Worm (Caenorhabditis elegans) whole organism, L3 larva: ENCODE results near the gene lon-8.
A peak's percentile ranks its signal among the peaks of the same experiment; 100 is the strongest.

ENCODE experiments used
- ZK546.5 ChIP-seq: sonication (generic microtip); optimal IDR thresholded peaks from 2 replicates; lab custom pipeline; 2017; ENCODE audit warnings: missing biosample characterization, missing genetic modification characterization
- ama-1 ChIP-seq: fragments of 150-350 bp; optimal IDR thresholded peaks from 2 replicates; lab custom pipeline; 2018
- ceh-82 ChIP-seq: fragments of 150-350 bp; optimal IDR thresholded peaks from 2 replicates; lab custom pipeline; 2014; ENCODE audit warnings: missing biosample characterization, missing genetic modification characterization
- ceh-9 ChIP-seq: sonication (generic microtip); optimal IDR thresholded peaks from 2 replicates; lab custom pipeline; 2018; ENCODE audit warnings: missing biosample characterization, missing genetic modification characterization
- daf-12 ChIP-seq: fragments of 150-350 bp; optimal IDR thresholded peaks from 2 replicates; lab custom pipeline; 2014; ENCODE audit warnings: missing biosample characterization, missing genetic modification reagents, missing genetic modification characterization
- egl-27 ChIP-seq: sonication (generic microtip); optimal IDR thresholded peaks from 4 replicates; lab custom pipeline; 2017; ENCODE audit warnings: missing biosample characterization, missing genetic modification reagents, missing genetic modification characterization
- elt-2 ChIP-seq: sonication (generic microtip); optimal IDR thresholded peaks from 2 replicates; lab custom pipeline; 2016; ENCODE audit warnings: missing genetic modification reagents, mild to moderate bottlenecking, missing genetic modification characterization, missing compliant biosample characterization
- elt-3 ChIP-seq, 3 experiments: fragments of 150-350 bp in 1 of 3; sonication (generic microtip) in 2 of 3; optimal IDR thresholded peaks; 2 replicates in 2 of 3; 4 replicates in 1 of 3; lab custom pipeline; 2014 to 2017; ENCODE audit warnings: missing biosample characterization in 3 of 3, missing genetic modification characterization in 3 of 3
- eor-1 ChIP-seq, 2 experiments: fragments of 150-350 bp; optimal IDR thresholded peaks; 2 replicates each; lab custom pipeline; 2014 to 2018; ENCODE audit warnings: missing biosample characterization in 2 of 2, missing genetic modification characterization in 2 of 2
- hmg-11 ChIP-seq: sonication (generic microtip); optimal IDR thresholded peaks from 2 replicates; lab custom pipeline; 2016; ENCODE audit warnings: missing genetic modification characterization, missing compliant biosample characterization
- jun-1 ChIP-seq: fragments of 150-350 bp; optimal IDR thresholded peaks from 2 replicates; lab custom pipeline; 2014; ENCODE audit warnings: missing biosample characterization, missing genetic modification reagents, missing genetic modification characterization
- lin-15B ChIP-seq: fragments of 150-350 bp; optimal IDR thresholded peaks from 2 replicates; lab custom pipeline; 2014; ENCODE audit warnings: missing biosample characterization, missing genetic modification characterization
- lin-39 ChIP-seq: fragments of 150-350 bp; optimal IDR thresholded peaks from 2 replicates; lab custom pipeline; 2018; ENCODE audit warnings: missing biosample characterization, missing genetic modification reagents, missing genetic modification characterization
- mdl-1 ChIP-seq: fragments of 150-350 bp; optimal IDR thresholded peaks from 2 replicates; lab custom pipeline; 2014; ENCODE audit warnings: missing biosample characterization, missing genetic modification characterization
- mml-1 ChIP-seq: fragments of 150-350 bp; sonication (generic microtip); optimal IDR thresholded peaks from 3 replicates; lab custom pipeline; 2014; ENCODE audit warnings: missing biosample characterization, missing genetic modification characterization
- nfya-1 ChIP-seq: sonication (generic microtip); optimal IDR thresholded peaks from 2 replicates; lab custom pipeline; 2017; ENCODE audit warnings: missing genetic modification characterization, mild to moderate bottlenecking, missing compliant biosample characterization, antibody characterized with exemption, moderate library complexity; ENCODE audit not compliant: insufficient read depth
- nhr-11 ChIP-seq: fragments of 150-350 bp; optimal IDR thresholded peaks from 2 replicates; lab custom pipeline; 2014; ENCODE audit warnings: missing biosample characterization, missing genetic modification characterization
- nhr-12 ChIP-seq: fragments of 150-350 bp; optimal IDR thresholded peaks from 2 replicates; lab custom pipeline; 2014; ENCODE audit warnings: missing biosample characterization, missing genetic modification characterization
- nhr-28 ChIP-seq: fragments of 150-350 bp; optimal IDR thresholded peaks from 2 replicates; lab custom pipeline; 2014; ENCODE audit warnings: missing biosample characterization, missing genetic modification characterization
- nhr-43 ChIP-seq: sonication (generic microtip); optimal IDR thresholded peaks from 2 replicates; lab custom pipeline; 2016; ENCODE audit warnings: mild to moderate bottlenecking, missing genetic modification characterization, missing compliant biosample characterization; ENCODE audit not compliant: poor library complexity, severe bottlenecking
- nhr-76 ChIP-seq: fragments of 150-350 bp; sonication (generic microtip); optimal IDR thresholded peaks from 5 replicates; lab custom pipeline; 2014; ENCODE audit warnings: missing biosample characterization, missing genetic modification characterization
- nhr-77 ChIP-seq: fragments of 150-350 bp; optimal IDR thresholded peaks from 2 replicates; lab custom pipeline; 2014; ENCODE audit warnings: missing biosample characterization, missing genetic modification characterization
- pha-4 ChIP-seq: fragments of 150-350 bp; optimal IDR thresholded peaks from 2 replicates; lab custom pipeline; 2014; ENCODE audit warnings: missing biosample characterization, missing genetic modification reagents, missing genetic modification characterization
- pqm-1 ChIP-seq: fragments of 150-350 bp; optimal IDR thresholded peaks from 2 replicates; lab custom pipeline; 2017; ENCODE audit warnings: missing biosample characterization, missing genetic modification characterization, inconsistent platforms
- sea-2 ChIP-seq: fragments of 150-350 bp; sonication (generic microtip); optimal IDR thresholded peaks from 4 replicates; lab custom pipeline; 2014; ENCODE audit warnings: missing biosample characterization, missing genetic modification reagents, missing genetic modification characterization
- skn-1 ChIP-seq: fragments of 150-350 bp; optimal IDR thresholded peaks from 2 replicates; lab custom pipeline; 2014; ENCODE audit warnings: missing biosample characterization, missing genetic modification characterization
- snpc-4 ChIP-seq: fragments of 150-350 bp; optimal IDR thresholded peaks from 2 replicates; lab custom pipeline; 2014; ENCODE audit warnings: missing biosample characterization, missing genetic modification characterization
- tbx-2 ChIP-seq: sonication (generic microtip); optimal IDR thresholded peaks from 2 replicates; lab custom pipeline; 2016; ENCODE audit warnings: mild to moderate bottlenecking, missing genetic modification characterization, missing compliant biosample characterization
- unc-39 ChIP-seq: sonication (generic microtip); optimal IDR thresholded peaks from 4 replicates; lab custom pipeline; 2017; ENCODE audit warnings: missing biosample characterization, missing genetic modification characterization
- zag-1 ChIP-seq: fragments of 150-350 bp; optimal IDR thresholded peaks from 2 replicates; lab custom pipeline; 2014; ENCODE audit warnings: missing biosample characterization, missing genetic modification characterization
- ztf-11 ChIP-seq: fragments of 150-350 bp; optimal IDR thresholded peaks from 2 replicates; lab custom pipeline; 2014; ENCODE audit warnings: missing biosample characterization, missing genetic modification characterization
- ztf-4 ChIP-seq: fragments of 150-350 bp; optimal IDR thresholded peaks from 2 replicates; lab custom pipeline; 2014; ENCODE audit warnings: missing biosample characterization, missing genetic modification characterization

The lon-8 gene

ce11 chrV:18001268-18001667, at the start of gene lon-8:
Gene lon-8, minus strand, starts transcription at chrV:18001368.
- TF ChIP-seq nhr-76, result no peak
- TF ChIP-seq nhr-77 (tag; lab: Kevin White, UChicago), result no peak
- no peak for TF ChIP-seq ZK546.5 (tag; lab: Kevin White, UChicago)
- TF ChIP-seq ceh-82 (tag; lab: Kevin White, UChicago), result no peak
- no peak for TF ChIP-seq nhr-43
- no peak for TF ChIP-seq mdl-1 (tag; lab: Kevin White, UChicago)
- TF ChIP-seq, all 47 proteins: peak for 0

- TF ChIP-seq nhr-28 (no peak), lin-39 (tag; lab: Kevin White, UChicago) (no peak), eor-1 (tag; optimal IDR thresholded peaks at IDR 0.05; lab: Kevin White, UChicago) (no peak), ama-1 (lab: Kevin White, UChicago) (no peak)
These were observed 42.1 kb upstream of the lon-8 start, which contains the start of gene ebp-1 for ce11 chrV:18043271-18043670. Gene ebp-1, plus strand, starts transcription at chrV:18043571.

- TF ChIP-seq tbx-2 (tag; lab: Kevin White, UChicago), result no peak
- TF ChIP-seq elt-2 (tag; lab: Kevin White, UChicago), result no peak
- TF ChIP-seq eor-1 (tag; optimal IDR thresholded peaks at IDR 0.05; lab: Kevin White, UChicago), result no peak
- TF ChIP-seq mml-1 (tag; lab: Kevin White, UChicago), result no peak
- no peak for TF ChIP-seq ztf-11 (tag; lab: Kevin White, UChicago)
- no peak for TF ChIP-seq lin-39 (tag; lab: Kevin White, UChicago)
- no peak for TF ChIP-seq skn-1 (tag; lab: Kevin White, UChicago)
- TF ChIP-seq sea-2 (GFP tag; lab: Kevin White, UChicago), result no peak
- TF ChIP-seq mdl-1 (tag; lab: Kevin White, UChicago), result no peak
- TF ChIP-seq nhr-76, result no peak
- TF ChIP-seq ceh-82 (tag; lab: Kevin White, UChicago), result no peak
- no peak for TF ChIP-seq nfya-1 (tag; lab: Kevin White, UChicago)
- TF ChIP-seq egl-27 (tag; lab: Kevin White, UChicago), result no peak
- TF ChIP-seq jun-1 (tag; lab: Kevin White, UChicago), result no peak
- no peak for TF ChIP-seq nhr-12 (tag; lab: Kevin White, UChicago)
- no peak for TF ChIP-seq nhr-11
- no peak for TF ChIP-seq hmg-11 (tag; lab: Kevin White, UChicago)
- TF ChIP-seq ztf-4 (tag; lab: Kevin White, UChicago), result no peak
- no peak for TF ChIP-seq pha-4 (tag; lab: Kevin White, UChicago)
These were observed 21.0 kb upstream of the lon-8 start, which contains the start of gene prp-6 for ce11 chrV:18022179-18022578. Gene prp-6, plus strand, starts transcription at chrV:18022479.

ce11 chrV:18021464-18021863, 20.3 kb upstream of the lon-8 start:
- TF ChIP-seq ceh-9, result no peak
- TF ChIP-seq daf-12 (tag; lab: Kevin White, UChicago), result no peak
- no peak for TF ChIP-seq zag-1 (tag; lab: Kevin White, UChicago)
- TF ChIP-seq nhr-28, result no peak
- no peak for TF ChIP-seq pqm-1 (tag; lab: Kevin White, UChicago)
- no peak for TF ChIP-seq ceh-82 (tag; lab: Kevin White, UChicago)
- no peak for TF ChIP-seq unc-39
- TF ChIP-seq ztf-11 (tag; lab: Kevin White, UChicago), result no peak
- TF ChIP-seq lin-15B (tag; lab: Kevin White, UChicago), result peak; percentile 40
- no peak for TF ChIP-seq nhr-11
- TF ChIP-seq pha-4 (tag; lab: Kevin White, UChicago), result no peak
- TF ChIP-seq nhr-12 (tag; lab: Kevin White, UChicago), result no peak
- no peak for TF ChIP-seq ztf-4 (tag; lab: Kevin White, UChicago)
- peak; percentile 36 for TF ChIP-seq snpc-4 (tag; lab: Kevin White, UChicago)
- no peak for TF ChIP-seq nhr-76

- TF ChIP-seq elt-3 (tag; optimal IDR thresholded peaks at IDR 0.05; lab: Kevin White, UChicago) (no peak), daf-12 (tag; lab: Kevin White, UChicago) (no peak), nhr-43 (no peak), hmg-11 (tag; lab: Kevin White, UChicago) (no peak), ztf-4 (tag; lab: Kevin White, UChicago) (no peak), nfya-1 (tag; lab: Kevin White, UChicago) (no peak)
These were observed 16.1 kb upstream of the lon-8 start, which contains the start of gene srh-134 for ce11 chrV:18017226-18017625. Gene srh-134, minus strand, starts transcription at chrV:18017326.
